Worm (Caenorhabditis elegans): ENCODE results near the gene fbxa-100.

fbxa-100 gene

DNA sequence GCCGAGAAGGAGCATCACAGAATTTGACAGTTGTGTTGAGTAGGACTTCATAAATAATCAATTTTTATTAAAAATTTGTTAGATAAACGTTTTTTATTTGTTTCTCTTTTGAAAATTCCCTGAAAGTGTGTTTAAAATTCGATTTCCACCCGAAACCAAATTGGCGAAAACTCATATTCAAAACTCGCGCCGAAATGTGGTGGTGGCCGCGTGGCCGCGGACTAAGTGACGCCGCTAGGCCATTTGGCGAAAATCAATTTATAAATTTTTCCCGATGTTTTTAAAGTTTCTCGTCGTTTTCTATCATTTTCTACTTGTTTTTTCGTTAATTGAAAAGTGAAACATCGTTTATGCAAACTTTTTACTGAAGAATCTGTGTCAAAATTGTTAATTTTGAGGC is 39.3 kb downstream of the fbxa-100 start:
- no peak for TF ChIP-seq sptf-1 (tag; optimal IDR thresholded peaks at IDR 0.05)
- peak; percentile 84 for TF ChIP-seq lir-3 (tag; optimal IDR thresholded peaks at IDR 0.05; ENCODE audit: poor library complexity)
- peak; percentile 91 to 95 for TF ChIP-seq lin-35 (GFP tag; optimal IDR thresholded peaks at IDR 0.05)
- TF ChIP-seq vab-15 (tag; optimal IDR thresholded peaks at IDR 0.05) = no peak
- peak; percentile 82 to 91 (median 88) for TF ChIP-seq dpl-1 (GFP tag; optimal IDR thresholded peaks at IDR 0.05)
- TF ChIP-seq zag-1 (tag; optimal IDR thresholded peaks at IDR 0.05) = no peak
- TF ChIP-seq ztf-11 (tag; optimal IDR thresholded peaks at IDR 0.05) = peak in 1 of 2 experiments; percentile 82
- TF ChIP-seq C34B4.2 (tag; optimal IDR thresholded peaks at IDR 0.05) = no peak
- no peak for TF ChIP-seq ceh-8 (GFP tag; optimal IDR thresholded peaks at IDR 0.05)
- peak; percentile 72 for TF ChIP-seq irx-1 (tag; optimal IDR thresholded peaks at IDR 0.05)
- TF ChIP-seq tbx-2 (tag; optimal IDR thresholded peaks at IDR 0.05) = no peak
- TF ChIP-seq ces-1 (GFP tag; optimal IDR thresholded peaks at IDR 0.05) = no peak
- peak; percentile 66 for TF ChIP-seq unc-98 (GFP tag; IDR thresholded peaks at IDR 0.05)
- no peak; the same call in 1 of the 2 replicates for TF ChIP-seq nhr-19 (GFP tag; conservative IDR thresholded peaks at IDR 0.05)
- TF ChIP-seq Y116A8C.19 (tag; optimal IDR thresholded peaks at IDR 0.05; ENCODE audit: borderline replicate concordance) = peak; percentile 30
- no peak for TF ChIP-seq aha-1 (tag; optimal IDR thresholded peaks at IDR 0.05)
- no peak for TF ChIP-seq unc-130 (tag; optimal IDR thresholded peaks at IDR 0.05)
- TF ChIP-seq sox-4 (tag; optimal IDR thresholded peaks at IDR 0.05) = peak; percentile 51
- no peak for TF ChIP-seq unc-86 (tag; optimal IDR thresholded peaks at IDR 0.05)
- TF ChIP-seq dsc-1 (tag; optimal IDR thresholded peaks at IDR 0.05) = peak; percentile 52
- TF ChIP-seq lin-14 (GFP tag; optimal IDR thresholded peaks at IDR 0.05) = no peak
- no peak for TF ChIP-seq nhr-237 (tag; optimal IDR thresholded peaks at IDR 0.05)
- no peak for TF ChIP-seq efl-3 (GFP tag; optimal IDR thresholded peaks at IDR 0.05)
- TF ChIP-seq ama-1 (optimal IDR thresholded peaks at IDR 0.05) = no peak
- TF ChIP-seq fkh-8 (tag; optimal IDR thresholded peaks at IDR 0.05) = no peak
- peak; percentile 25 for TF ChIP-seq skn-1 (tag; optimal IDR thresholded peaks at IDR 0.05)
- TF ChIP-seq sup-37 (GFP tag; optimal IDR thresholded peaks at IDR 0.05) = no peak
- no peak for TF ChIP-seq mdl-1 (tag; optimal IDR thresholded peaks at IDR 0.05)
- no peak for TF ChIP-seq unc-30 (tag; optimal IDR thresholded peaks at IDR 0.05)
- TF ChIP-seq lin-15B (tag; optimal IDR thresholded peaks at IDR 0.05) = no peak
- TF ChIP-seq nhr-12 (tag; optimal IDR thresholded peaks at IDR 0.05) = no peak
- no peak for TF ChIP-seq lsy-2 (tag; optimal IDR thresholded peaks at IDR 0.05)
- TF ChIP-seq nhr-71 (tag; optimal IDR thresholded peaks at IDR 0.05) = peak; percentile 73
- no peak for TF ChIP-seq mab-9 (GFP tag; IDR thresholded peaks at IDR 0.05)
- TF ChIP-seq nhr-20 (tag; optimal IDR thresholded peaks at IDR 0.05) = peak; percentile 56
- peak; percentile 40 for TF ChIP-seq pax-3 (tag; optimal IDR thresholded peaks at IDR 0.05)
- TF ChIP-seq nhr-28 (tag; optimal IDR thresholded peaks at IDR 0.05) = no peak
- no peak for TF ChIP-seq ztf-4 (tag; optimal IDR thresholded peaks at IDR 0.05)
- TF ChIP-seq elt-3 (tag; optimal IDR thresholded peaks at IDR 0.05) = no peak
- no peak for TF ChIP-seq grh-1 (GFP tag; IDR thresholded peaks at IDR 0.05)
- TF ChIP-seq C16A3.4 (tag; optimal IDR thresholded peaks at IDR 0.05) = peak; percentile 1
- no peak for TF ChIP-seq ets-5 (GFP tag; IDR thresholded peaks at IDR 0.05)
- peak; percentile 87 for TF ChIP-seq ceh-90 (tag; optimal IDR thresholded peaks at IDR 0.05)
- peak; percentile 75 for TF ChIP-seq nhr-90 (tag; optimal IDR thresholded peaks at IDR 0.05; ENCODE audit: poor library complexity)
- no peak for TF ChIP-seq tlp-1 (tag; optimal IDR thresholded peaks at IDR 0.05)
- TF ChIP-seq egl-27 (tag; optimal IDR thresholded peaks at IDR 0.05) = no peak
- TF ChIP-seq xbp-1 (tag; optimal IDR thresholded peaks at IDR 0.05) = peak; percentile 55
- TF ChIP-seq nhr-84 (tag; optimal IDR thresholded peaks at IDR 0.05) = no peak
- TF ChIP-seq nhr-85 (tag) = peak; percentile 76
- TF ChIP-seq fkh-4 (tag; optimal IDR thresholded peaks at IDR 0.05; ENCODE audit: borderline replicate concordance) = peak; percentile 60
- TF ChIP-seq alr-1 (tag; optimal IDR thresholded peaks at IDR 0.05; ENCODE audit: borderline replicate concordance) = no peak
- TF ChIP-seq unc-62 (GFP tag; optimal IDR thresholded peaks at IDR 0.05) = no peak
- TF ChIP-seq fkh-10 (GFP tag; optimal IDR thresholded peaks at IDR 0.05) = no peak
- no peak for TF ChIP-seq mef-2 (tag; optimal IDR thresholded peaks at IDR 0.05)

Data from whole organism, L1 larva.